Fruit fly (Drosophila melanogaster): ENCODE measurements around the gene CG15772.

DNA sequence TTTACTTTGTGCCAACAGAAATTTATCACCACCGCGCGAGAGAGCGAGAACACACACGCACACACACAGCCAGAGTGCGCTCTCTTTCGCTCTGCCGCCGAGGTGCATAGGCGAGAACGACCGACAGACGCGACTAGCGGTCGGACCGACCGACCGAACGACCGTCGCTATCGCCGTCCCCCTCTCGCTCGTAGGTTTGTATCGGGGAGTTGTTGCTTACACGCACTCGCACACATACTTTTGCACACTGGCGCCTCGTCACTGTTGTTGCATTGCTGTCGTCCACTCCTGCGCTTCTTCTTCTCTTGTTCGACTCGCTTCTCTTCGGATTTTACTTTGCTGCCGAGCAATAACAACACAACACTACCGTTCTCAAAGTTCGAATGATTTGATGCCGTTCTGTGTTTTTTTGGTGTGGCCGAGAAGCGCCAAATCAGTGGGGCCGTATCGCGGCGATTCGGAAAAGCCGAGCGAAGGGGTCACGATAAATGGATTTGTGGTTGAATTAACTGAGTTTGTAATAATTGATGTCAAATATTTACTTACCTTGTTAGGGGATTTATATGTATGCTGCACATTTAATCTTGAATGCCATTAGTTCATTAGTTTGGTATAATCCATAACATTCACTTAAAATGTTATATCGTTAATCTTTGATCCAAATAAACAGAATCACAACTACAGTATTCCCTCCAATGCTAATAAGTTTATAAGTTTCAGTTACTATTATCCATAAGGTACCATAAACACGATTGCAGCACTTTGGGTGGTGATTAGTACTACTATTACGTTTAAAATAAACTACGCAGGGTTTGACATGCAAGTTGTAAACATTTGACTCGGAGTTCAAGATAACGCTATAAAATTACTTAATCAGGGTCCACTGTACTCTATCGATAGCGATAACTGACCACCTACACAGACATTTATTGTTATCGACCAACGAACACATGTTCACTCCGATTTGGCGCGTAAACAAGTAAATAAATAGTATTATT lies 4.9 kb upstream of the CG15772 start, which contains the start of the genes IntS6 and Rtel1:
- peak; percentile 91 for TF ChIP-seq CG6163 (GFP tag; IDR thresholded peaks at IDR 0.05)
- peak; percentile 64 for TF ChIP-seq CG6854 (GFP tag; optimal IDR thresholded peaks at IDR 0.05)
